Fruit fly (Drosophila melanogaster): ENCODE results near the gene CG6661.

The CG6661 gene

dm6 chr3L:14028485-14029384 lies 5.8 kb upstream of the CG6661 start, which contains the start of gene Ptip (continued):
- peak; percentile 14 for TF ChIP-seq Hsf (GFP tag; optimal IDR thresholded peaks at IDR 0.05)

- TF ChIP-seq CoRest (tag; optimal IDR thresholded peaks at IDR 0.05), result peak; percentile 55
- TF ChIP-seq CG16813 (GFP tag; IDR thresholded peaks at IDR 0.05; ENCODE audit: partially characterized antibody), result peak; percentile 78
- TF ChIP-seq CG11398 (GFP tag; optimal IDR thresholded peaks at IDR 0.05), result no peak
- TF ChIP-seq CG10462 (GFP tag; optimal IDR thresholded peaks at IDR 0.05), result no peak
- no peak for TF ChIP-seq so (GFP tag; IDR thresholded peaks at IDR 0.05)
- peak; percentile 68 for TF ChIP-seq inv (GFP tag; IDR thresholded peaks at IDR 0.05; ENCODE audit: partially characterized antibody)
- TF ChIP-seq caup (GFP tag; optimal IDR thresholded peaks at IDR 0.05; ENCODE audit: severe bottlenecking), result peak; percentile 37
- peak; percentile 5 for TF ChIP-seq HmgZ (tag; optimal IDR thresholded peaks at IDR 0.05)
- no peak for TF ChIP-seq NK7.1 (GFP tag; optimal IDR thresholded peaks at IDR 0.05)
- peak; percentile 84 for TF ChIP-seq CG6791 (GFP tag; IDR thresholded peaks at IDR 0.05; ENCODE audit: partially characterized antibody)
- peak; percentile 43 for TF ChIP-seq CG9727 (GFP tag; optimal IDR thresholded peaks at IDR 0.05)
- no peak for TF ChIP-seq CG5245 (GFP tag; optimal IDR thresholded peaks at IDR 0.05)
- peak; percentile 38 for TF ChIP-seq Hey (tag; optimal IDR thresholded peaks at IDR 0.05)
- peak; percentile 47 for TF ChIP-seq lbe (GFP tag; optimal IDR thresholded peaks at IDR 0.05)
- TF ChIP-seq Max (GFP tag; optimal IDR thresholded peaks at IDR 0.05), result peak; percentile 16
- TF ChIP-seq CG13624 (GFP tag; optimal IDR thresholded peaks at IDR 0.05), result peak; percentile 4
- TF ChIP-seq sd (tag; optimal IDR thresholded peaks at IDR 0.05), result no peak
- TF ChIP-seq row (GFP tag; IDR thresholded peaks at IDR 0.05), result peak; percentile 70
- TF ChIP-seq CG11456 (GFP tag; IDR thresholded peaks at IDR 0.05), result peak; percentile 39; the same call in 1 of the 3 replicates
- peak; percentile 19 for TF ChIP-seq mam (GFP tag; optimal IDR thresholded peaks at IDR 0.05)
- peak; percentile 36 for TF ChIP-seq CG13775 (GFP tag; optimal IDR thresholded peaks at IDR 0.05)
- peak; percentile 82 for TF ChIP-seq CG34376 (GFP tag; optimal IDR thresholded peaks at IDR 0.05)
- TF ChIP-seq gem (tag; optimal IDR thresholded peaks at IDR 0.05), result peak; percentile 53
- no peak for TF ChIP-seq croc (GFP tag; conservative IDR thresholded peaks at IDR 0.05)
- TF ChIP-seq ara (GFP tag; IDR thresholded peaks at IDR 0.05), result no peak
- peak; percentile 9 for TF ChIP-seq CG8290 (GFP tag; optimal IDR thresholded peaks at IDR 0.05)
- TF ChIP-seq CG8290 (tag; optimal IDR thresholded peaks at IDR 0.05), result no peak
- peak; percentile 51 for TF ChIP-seq CG15601 (tag; optimal IDR thresholded peaks at IDR 0.05)
- no peak for TF ChIP-seq crp (GFP tag; optimal IDR thresholded peaks at IDR 0.05)
- TF ChIP-seq CG10431 (GFP tag; optimal IDR thresholded peaks at IDR 0.05), result peak; percentile 21
- peak; percentile 3 for TF ChIP-seq grn (GFP tag; optimal IDR thresholded peaks at IDR 0.05)
- peak; percentile 50 for TF ChIP-seq CG18476 (GFP tag; optimal IDR thresholded peaks at IDR 0.05)
- TF ChIP-seq Bgb (GFP tag; IDR thresholded peaks at IDR 0.05; ENCODE audit: partially characterized antibody), result peak; percentile 76
- TF ChIP-seq CG4404 (GFP tag; IDR thresholded peaks at IDR 0.05), result no peak
- peak; percentile 56 for TF ChIP-seq CG18599 (GFP tag; optimal IDR thresholded peaks at IDR 0.05)
- TF ChIP-seq Gug (GFP tag; IDR thresholded peaks at IDR 0.05), result peak; percentile 18; the same call in 1 of the 4 replicates
- TF ChIP-seq sc (optimal IDR thresholded peaks at IDR 0.05), result no peak
- no peak for TF ChIP-seq sc (GFP tag; optimal IDR thresholded peaks at IDR 0.05)
- peak; percentile 24 for TF ChIP-seq Fer2 (tag; optimal IDR thresholded peaks at IDR 0.05)
- TF ChIP-seq CG14860 (GFP tag; IDR thresholded peaks at IDR 0.05; ENCODE audit: partially characterized antibody), result peak; percentile 82
- TF ChIP-seq CG11247 (GFP tag; IDR thresholded peaks at IDR 0.05), result 0 out of 2 replicates have a peak, but pooled peaks have one; percentile 18
- TF ChIP-seq mld (GFP tag; IDR thresholded peaks at IDR 0.05; ENCODE audit: partially characterized antibody), result peak; percentile 37; the same call in 1 of the 3 replicates
Measured at dm6 chr3L:14031171-14032126, 3.1 kb upstream of the CG6661 start, which contains the start of the genes CG6650 and endos. Gene CG6650, plus strand, starts transcription at chr3L:14031450. Gene endos, minus strand, starts transcription at chr3L:14031706.
